Worm (Caenorhabditis elegans) whole organism, mixed stage, embryonic: ENCODE measurements around the gene srh-248.

ENCODE experiments used
- blmp-1 ChIP-seq: fragments of 150-350 bp; optimal IDR thresholded peaks from 2 replicates; lab custom pipeline; 2014; ENCODE audit warnings: missing biosample characterization, missing genetic modification characterization
- ces-1 ChIP-seq: fragments of 150-350 bp; optimal IDR thresholded peaks from 2 replicates; lab custom pipeline; 2014; ENCODE audit warnings: missing biosample characterization, missing genetic modification reagents, missing genetic modification characterization
- elt-3 ChIP-seq: fragments of 150-350 bp; optimal IDR thresholded peaks from 2 replicates; lab custom pipeline; 2014; ENCODE audit warnings: missing biosample characterization, missing genetic modification characterization
- ham-2 ChIP-seq: fragments of 200-800 bp; sonication (Bioruptor generic); optimal IDR thresholded peaks from 2 replicates; lab custom pipeline; 2018; ENCODE audit warnings: mild to moderate bottlenecking, missing genetic modification characterization, missing compliant biosample characterization
- lin-13 ChIP-seq: fragments of 150-350 bp; optimal IDR thresholded peaks from 2 replicates; lab custom pipeline; 2014; ENCODE audit warnings: missing biosample characterization, missing genetic modification characterization
- lsy-2 ChIP-seq: fragments of 150-350 bp; optimal IDR thresholded peaks from 2 replicates; lab custom pipeline; 2014; ENCODE audit warnings: missing biosample characterization, missing genetic modification characterization
- nhr-2 ChIP-seq: fragments of 150-350 bp; optimal IDR thresholded peaks from 2 replicates; lab custom pipeline; 2014; ENCODE audit warnings: missing biosample characterization, missing genetic modification characterization
- nhr-237 ChIP-seq: fragments of 150-350 bp; optimal IDR thresholded peaks from 2 replicates; lab custom pipeline; 2014; ENCODE audit warnings: missing biosample characterization, missing genetic modification characterization
- nhr-76 ChIP-seq: sonication (generic microtip); optimal IDR thresholded peaks from 2 replicates; lab custom pipeline; 2017; ENCODE audit warnings: missing biosample characterization, missing genetic modification characterization
- snpc-4 ChIP-seq: fragments of 150-350 bp; optimal IDR thresholded peaks from 2 replicates; lab custom pipeline; 2014; ENCODE audit warnings: missing biosample characterization, missing genetic modification characterization
- tbx-8 ChIP-seq: fragments of 200-800 bp; sonication (Bioruptor generic); optimal IDR thresholded peaks from 2 replicates; lab custom pipeline; 2018; ENCODE audit warnings: mild to moderate bottlenecking, missing genetic modification characterization, moderate library complexity, missing compliant biosample characterization
- unc-39 ChIP-seq: fragments of 150-350 bp; optimal IDR thresholded peaks from 2 replicates; lab custom pipeline; 2014; ENCODE audit warnings: missing biosample characterization, missing genetic modification characterization
- unc-62 ChIP-seq: fragments of 150-350 bp; optimal IDR thresholded peaks from 2 replicates; lab custom pipeline; 2014; ENCODE audit warnings: missing biosample characterization, missing genetic modification reagents, missing genetic modification characterization
- ztf-11 ChIP-seq: fragments of 150-350 bp; optimal IDR thresholded peaks from 2 replicates; lab custom pipeline; 2014; ENCODE audit warnings: missing biosample characterization, missing genetic modification characterization

- no peak for TF ChIP-seq nhr-237
- no peak for TF ChIP-seq lsy-2
- TF ChIP-seq elt-3 (tag; lab: Kevin White, UChicago), result no peak
- no peak for TF ChIP-seq ham-2 (GFP tag; lab: Kevin White, UChicago)
- no peak for TF ChIP-seq lin-13 (tag; lab: Kevin White, UChicago)
- TF ChIP-seq blmp-1 (tag; lab: Kevin White, UChicago), result no peak
- no peak for TF ChIP-seq ces-1
- TF ChIP-seq unc-62 (GFP tag; lab: Kevin White, UChicago), result no peak
- no peak for TF ChIP-seq ztf-11 (tag; lab: Kevin White, UChicago)
- no peak for TF ChIP-seq nhr-76 (tag; lab: Kevin White, UChicago)
- TF ChIP-seq snpc-4 (tag; lab: Kevin White, UChicago), result no peak
- no peak for TF ChIP-seq tbx-8 (GFP tag; lab: Kevin White, UChicago)
- no peak for TF ChIP-seq unc-39
- no peak for TF ChIP-seq nhr-2
Observed at ce11 chrV:2991485-2991884, 36.2 kb upstream of the srh-248 start, which contains the start of gene srw-121.
